Fruit fly (Drosophila melanogaster) whole organism, wandering third instar larva: Measurements from ENCODE around the gene CG7523.

Source experiments
- Abd-B ChIP-seq: fragments of >200 bp; optimal IDR thresholded peaks from 2 replicates; lab custom pipeline; 2017; ENCODE audit warnings: missing biosample characterization, missing genetic modification characterization
- CG32264 ChIP-seq: fragments of 200-800 bp; sonication (Bioruptor generic); optimal IDR thresholded peaks from 2 replicates; lab custom pipeline; 2016; ENCODE audit warnings: missing biosample characterization, missing genetic modification characterization
- CG9705 ChIP-seq: fragments of 200-800 bp; sonication (Bioruptor generic); optimal IDR thresholded peaks from 2 replicates; lab custom pipeline; 2018; ENCODE audit warnings: missing biosample characterization, mild to moderate bottlenecking, missing genetic modification characterization
- CrebA ChIP-seq: fragments of 200-800 bp; sonication (Bioruptor generic); optimal IDR thresholded peaks from 2 replicates; lab custom pipeline; 2016; ENCODE audit warnings: missing biosample characterization, mild to moderate bottlenecking, missing genetic modification characterization, borderline replicate concordance
- Dfd ChIP-seq: fragments of >200 bp; optimal IDR thresholded peaks from 2 replicates; lab custom pipeline; 2017; ENCODE audit warnings: missing biosample characterization, missing genetic modification characterization
- Dif ChIP-seq: fragments of 200-275, 200-300 bp; sonication (Bioruptor generic); optimal IDR thresholded peaks from 2 replicates; lab custom pipeline; 2018; ENCODE audit warnings: missing biosample characterization, missing genetic modification characterization; ENCODE audit not compliant: partially characterized antibody
- GATAd ChIP-seq: sonication (Bioruptor generic); optimal IDR thresholded peaks from 2 replicates; lab custom pipeline; 2016; ENCODE audit warnings: missing biosample characterization, missing genetic modification characterization
- HLH106 ChIP-seq: fragments of 200-800 bp; optimal IDR thresholded peaks from 3 replicates; lab custom pipeline; 2019; ENCODE audit warnings: missing biosample characterization, mild to moderate bottlenecking, missing genetic modification characterization, moderate library complexity
- Hnf4 ChIP-seq: fragments of 200-800 bp; sonication (Bioruptor generic); optimal IDR thresholded peaks from 2 replicates; lab custom pipeline; 2016; ENCODE audit warnings: missing biosample characterization, mild to moderate bottlenecking, missing genetic modification characterization
- Hr78 ChIP-seq: fragments of >200 bp; optimal IDR thresholded peaks from 2 replicates; lab custom pipeline; 2017; ENCODE audit warnings: missing biosample characterization, missing genetic modification characterization
- Hr83 ChIP-seq: fragments of 200-300 bp; sonication (Bioruptor generic); optimal IDR thresholded peaks from 2 replicates; lab custom pipeline; 2016; ENCODE audit warnings: missing biosample characterization, mild to moderate bottlenecking, missing genetic modification characterization, moderate library complexity; ENCODE audit not compliant: poor library complexity, severe bottlenecking
- Jra ChIP-seq: sonication (Bioruptor generic); optimal IDR thresholded peaks from 2 replicates; lab custom pipeline; 2016; ENCODE audit warnings: missing biosample characterization, missing genetic modification characterization
- Mio ChIP-seq: sonication (Bioruptor generic); optimal IDR thresholded peaks from 2 replicates; lab custom pipeline; 2016; ENCODE audit warnings: missing biosample characterization, missing genetic modification characterization
- Myc ChIP-seq: fragments of >200 bp; optimal IDR thresholded peaks from 2 replicates; lab custom pipeline; 2017
- N ChIP-seq: fragments of >200 bp; optimal IDR thresholded peaks from 2 replicates; lab custom pipeline; 2018; ENCODE audit warnings: missing biosample characterization, missing external identifiers, missing genetic modification characterization
- OdsH ChIP-seq: fragments of 200-800 bp; sonication (Bioruptor generic); optimal IDR thresholded peaks from 2 replicates; lab custom pipeline; 2016; ENCODE audit warnings: missing biosample characterization, mild to moderate bottlenecking, missing genetic modification characterization
- Rel ChIP-seq, 2 experiments: fragments of 200-800 bp; sonication (Bioruptor generic) in 1 of 2; optimal IDR thresholded peaks; 2 replicates in 1 of 2; 3 replicates in 1 of 2; lab custom pipeline; 2016 to 2019; ENCODE audit warnings: mild to moderate bottlenecking in 2 of 2, missing biosample characterization in 2 of 2, missing genetic modification characterization in 2 of 2, moderate library complexity in 1 of 2
- Sp1 ChIP-seq: fragments of 200-800 bp; sonication (Bioruptor generic); optimal IDR thresholded peaks from 3 replicates; lab custom pipeline; 2019; ENCODE audit warnings: missing biosample characterization, mild to moderate bottlenecking, missing genetic modification characterization, moderate library complexity
- Vsx2 ChIP-seq: fragments of 200-300, 225-300 bp; sonication (Bioruptor generic); optimal IDR thresholded peaks from 2 replicates; lab custom pipeline; 2018; ENCODE audit warnings: missing biosample characterization, missing genetic modification characterization; ENCODE audit not compliant: partially characterized antibody
- br ChIP-seq: fragments of 200-800 bp; sonication (Bioruptor generic); optimal IDR thresholded peaks from 2 replicates; lab custom pipeline; 2016; ENCODE audit warnings: missing biosample characterization, missing genetic modification characterization
- brk ChIP-seq: fragments of 200-800 bp; sonication (Bioruptor generic); optimal IDR thresholded peaks from 2 replicates; lab custom pipeline; 2016; ENCODE audit warnings: missing biosample characterization, mild to moderate bottlenecking, missing genetic modification characterization
- dl ChIP-seq, 2 experiments: fragments of 175-275, 200-275 bp in 1 of 2; fragments of 200-275 bp in 1 of 2; sonication (Bioruptor generic); optimal IDR thresholded peaks; lab custom pipeline; 2018; ENCODE audit warnings: mild to moderate bottlenecking in 2 of 2, missing biosample characterization in 2 of 2, missing genetic modification characterization in 2 of 2, moderate library complexity in 2 of 2; ENCODE audit not compliant: partially characterized antibody in 2 of 2, insufficient read depth in 1 of 2
- dmrt93B ChIP-seq: fragments of 200-800 bp; sonication (Bioruptor generic); optimal IDR thresholded peaks from 2 replicates; lab custom pipeline; 2018; ENCODE audit warnings: missing biosample characterization, mild to moderate bottlenecking, missing genetic modification characterization
- dsf ChIP-seq: sonication (Bioruptor generic); optimal IDR thresholded peaks from 2 replicates; lab custom pipeline; 2016; ENCODE audit warnings: missing biosample characterization, missing genetic modification characterization, borderline replicate concordance
- ey ChIP-seq: fragments of 200-800 bp; sonication (Bioruptor generic); optimal IDR thresholded peaks from 2 replicates; lab custom pipeline; 2016; ENCODE audit warnings: missing biosample characterization, missing genetic modification characterization
- foxo ChIP-seq, 2 experiments: fragments of 200-800 bp; sonication (Bioruptor generic); optimal IDR thresholded peaks; 2 replicates in 1 of 2; 3 replicates in 1 of 2; lab custom pipeline; 2016 to 2017; ENCODE audit warnings: missing biosample characterization in 2 of 2, missing genetic modification characterization in 2 of 2
- fru ChIP-seq: fragments of 200-800 bp; sonication (Bioruptor generic); optimal IDR thresholded peaks from 3 replicates; lab custom pipeline; 2016; ENCODE audit warnings: missing biosample characterization, mild to moderate bottlenecking, missing genetic modification characterization
- h ChIP-seq: fragments of 200-800 bp; sonication (Bioruptor generic); optimal IDR thresholded peaks from 3 replicates; lab custom pipeline; 2016; ENCODE audit warnings: missing biosample characterization, mild to moderate bottlenecking, missing genetic modification characterization
- jim ChIP-seq: fragments of 175-275, 200-325 bp; sonication (Bioruptor generic); optimal IDR thresholded peaks from 2 replicates; lab custom pipeline; 2016; ENCODE audit warnings: missing biosample characterization, mild to moderate bottlenecking, missing genetic modification characterization
- lola ChIP-seq: fragments of >200 bp; optimal IDR thresholded peaks from 2 replicates; lab custom pipeline; 2017; ENCODE audit warnings: missing biosample characterization, missing genetic modification characterization
- pan ChIP-seq: fragments of >200 bp; optimal IDR thresholded peaks from 2 replicates; lab custom pipeline; 2017
- psq ChIP-seq: fragments of 200-800 bp; sonication (Bioruptor generic); optimal IDR thresholded peaks from 3 replicates; lab custom pipeline; 2017; ENCODE audit warnings: missing biosample characterization, mild to moderate bottlenecking, missing genetic modification characterization, moderate library complexity
- rgr ChIP-seq: fragments of 200-800 bp; sonication (Bioruptor generic); optimal IDR thresholded peaks from 3 replicates; lab custom pipeline; 2016; ENCODE audit warnings: missing biosample characterization, mild to moderate bottlenecking, missing genetic modification characterization
- sage ChIP-seq: fragments of 200-800 bp; sonication (Bioruptor generic); optimal IDR thresholded peaks from 2 replicates; lab custom pipeline; 2016; ENCODE audit warnings: missing biosample characterization, mild to moderate bottlenecking, missing genetic modification characterization
- sv ChIP-seq: fragments of 200-800 bp; sonication (Bioruptor generic); optimal IDR thresholded peaks from 3 replicates; lab custom pipeline; 2016; ENCODE audit warnings: missing biosample characterization, missing genetic modification characterization
- tai ChIP-seq: sonication (Bioruptor generic); optimal IDR thresholded peaks from 2 replicates; lab custom pipeline; 2016; ENCODE audit warnings: missing biosample characterization, missing genetic modification characterization
- usp ChIP-seq: fragments of >200 bp; optimal IDR thresholded peaks from 2 replicates; lab custom pipeline; 2017; ENCODE audit warnings: missing biosample characterization, missing genetic modification characterization
- woc ChIP-seq: sonication (Bioruptor generic); optimal IDR thresholded peaks from 2 replicates; lab custom pipeline; 2016; ENCODE audit warnings: missing biosample characterization, mild to moderate bottlenecking, missing genetic modification characterization

CG7523 gene

dm6 chr3R:17706971-17707406 lies 36.3 kb upstream of the CG7523 start:
- TF ChIP-seq GATAd (GFP tag; lab: Kevin White, UChicago) (no peak), dsf (GFP tag; lab: Kevin White, UChicago) (no peak), Dfd (GFP tag; lab: Kevin White, UChicago) (no peak), h (GFP tag; lab: Kevin White, UChicago) (no peak), HLH106 (tag; lab: Kevin White, UChicago) (no peak), br (no peak), ey (GFP tag; lab: Kevin White, UChicago) (no peak)

dm6 chr3R:17705899-17706831 lies 35.5 kb upstream of the CG7523 start:
- no peak for TF ChIP-seq Abd-B (GFP tag; lab: Kevin White, UChicago)
- TF ChIP-seq brk (GFP tag; lab: Kevin White, UChicago): peak; percentile 25
- TF ChIP-seq GATAd (GFP tag; lab: Kevin White, UChicago): no peak
- no peak for TF ChIP-seq lola
- no peak for TF ChIP-seq usp
- TF ChIP-seq rgr (GFP tag; lab: Kevin White, UChicago): no peak
- TF ChIP-seq ey (GFP tag; lab: Kevin White, UChicago): no peak
- no peak for TF ChIP-seq N (GFP tag; lab: Kevin White, UChicago)
- TF ChIP-seq Rel (GFP tag; optimal IDR thresholded peaks at IDR 0.05; lab: Kevin White, UChicago): no peak
- TF ChIP-seq Rel (tag; optimal IDR thresholded peaks at IDR 0.05; lab: Kevin White, UChicago): peak; percentile 90
- no peak for TF ChIP-seq Jra (GFP tag; lab: Kevin White, UChicago)
- TF ChIP-seq dsf (GFP tag; lab: Kevin White, UChicago): no peak
- TF ChIP-seq Myc (lab: Kevin White, UChicago): no peak
- no peak for TF ChIP-seq Hr78 (GFP tag; lab: Kevin White, UChicago)
- TF ChIP-seq woc (GFP tag; lab: Kevin White, UChicago): peak; percentile 19
- TF ChIP-seq sv (GFP tag; lab: Kevin White, UChicago): no peak
- TF ChIP-seq Dif (GFP tag; lab: Kevin White, UChicago): no peak
- TF ChIP-seq sage (GFP tag; lab: Kevin White, UChicago): no peak
- peak; percentile 52 for TF ChIP-seq h (GFP tag; lab: Kevin White, UChicago)
- no peak for TF ChIP-seq Vsx2
- TF ChIP-seq pan (lab: Kevin White, UChicago): no peak
- peak; percentile 13 for TF ChIP-seq tai (GFP tag; lab: Kevin White, UChicago)
- peak; percentile 37 for TF ChIP-seq OdsH (GFP tag; lab: Kevin White, UChicago)
- TF ChIP-seq fru (GFP tag; lab: Kevin White, UChicago): peak; percentile 13
- TF ChIP-seq foxo (GFP tag; optimal IDR thresholded peaks at IDR 0.05; lab: Kevin White, UChicago): peak in 1 of 2 experiments; percentile 17
- no peak for TF ChIP-seq CG9705 (GFP tag; lab: Kevin White, UChicago)
- peak; percentile 90 for TF ChIP-seq CrebA (GFP tag; lab: Kevin White, UChicago)
- peak; percentile 22 for TF ChIP-seq jim (GFP tag; lab: Kevin White, UChicago)
- TF ChIP-seq Hr83 (GFP tag; lab: Kevin White, UChicago): no peak
- TF ChIP-seq Hnf4 (GFP tag; lab: Kevin White, UChicago): peak; percentile 25
- TF ChIP-seq HLH106 (tag; lab: Kevin White, UChicago): no peak
- TF ChIP-seq Sp1 (GFP tag; lab: Kevin White, UChicago): no peak
- no peak for TF ChIP-seq dl (GFP tag; optimal IDR thresholded peaks at IDR 0.05; lab: Kevin White, UChicago; ENCODE audit: insufficient read depth in 1 of 2, partially characterized antibody in 2 of 2)
- no peak for TF ChIP-seq CG32264
- peak; percentile 87 for TF ChIP-seq psq
- no peak for TF ChIP-seq Mio
- TF ChIP-seq Dfd (GFP tag; lab: Kevin White, UChicago): no peak
- no peak for TF ChIP-seq dmrt93B (GFP tag; lab: Kevin White, UChicago)
- TF ChIP-seq br: no peak
